Worm (Caenorhabditis elegans): Measurements from ENCODE around the gene T26C5.2.

DNA sequence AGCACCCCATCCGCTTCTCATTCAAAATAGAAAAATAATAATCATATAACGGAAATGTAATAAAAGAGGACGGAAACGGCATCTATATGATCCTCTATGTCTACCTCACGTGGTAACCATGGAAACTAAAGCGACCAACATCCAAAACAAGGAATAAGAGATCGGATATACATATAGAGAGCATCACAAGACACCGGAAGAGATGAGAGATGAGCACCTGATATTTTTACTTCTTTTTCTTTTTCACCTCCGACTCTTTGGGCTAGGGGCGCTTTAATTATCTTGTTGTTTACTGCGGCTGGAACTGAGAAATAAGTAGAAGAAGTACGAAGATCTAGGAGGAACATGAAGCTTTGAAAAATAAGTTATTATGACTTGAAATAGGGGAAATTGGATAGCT is 30.8 kb downstream of the T26C5.2 start:
- TF ChIP-seq nhr-11 (tag; optimal IDR thresholded peaks at IDR 0.05) (peak; percentile 46), ama-1 (optimal IDR thresholded peaks at IDR 0.05) (no peak), dmd-6 (GFP tag; IDR thresholded peaks at IDR 0.05) (no peak)
